Fruit fly (Drosophila melanogaster) whole organism, embryonic: ENCODE results near the gene CG10801.

Experiments
- Awh ChIP-seq: fragments of 200-800 bp; sonication (Bioruptor generic); IDR thresholded peaks from 2 replicates; pipeline ENCODE4, ENCODE4 v1.3.6; 2022; ENCODE audit warnings: missing biosample characterization, missing genetic modification characterization
- BEAF-32 ChIP-seq: fragments of 200-800 bp; sonication (Bioruptor generic); optimal IDR thresholded peaks from 3 replicates; lab custom pipeline; 2017; ENCODE audit warnings: missing biosample characterization, missing genetic modification characterization, mild to moderate bottlenecking, moderate library complexity, missing genetic modification reagents
- CG10543 ChIP-seq: fragments of 200-800 bp; sonication (Bioruptor generic); optimal IDR thresholded peaks from 3 replicates; lab custom pipeline; 2017; ENCODE audit warnings: missing biosample characterization, mild to moderate bottlenecking, missing genetic modification characterization, moderate library complexity
- CG11695 ChIP-seq: fragments of 200-800 bp; sonication (Bioruptor generic); IDR thresholded peaks from 3 replicates; pipeline ENCODE4 v1.3.6; 2022; ENCODE audit warnings: missing biosample characterization, missing genetic modification characterization
- CG12769 ChIP-seq: fragments of 200-800 bp; sonication (Bioruptor generic); optimal IDR thresholded peaks from 2 replicates; lab custom pipeline; 2019; ENCODE audit warnings: missing biosample characterization, mild to moderate bottlenecking, missing genetic modification characterization, moderate library complexity
- CG13296 ChIP-seq: fragments of 200-800 bp; sonication (Bioruptor generic); optimal IDR thresholded peaks from 3 replicates; lab custom pipeline; 2018; ENCODE audit warnings: missing biosample characterization, mild to moderate bottlenecking, missing genetic modification characterization
- CG13775 ChIP-seq: fragments of 200-800 bp; sonication (Bioruptor generic); optimal IDR thresholded peaks from 3 replicates; lab custom pipeline; 2017; ENCODE audit warnings: missing biosample characterization, mild to moderate bottlenecking, missing genetic modification characterization
- CG15073 ChIP-seq: fragments of 200-800 bp; sonication (Bioruptor generic); optimal IDR thresholded peaks from 2 replicates; lab custom pipeline; 2016; ENCODE audit warnings: missing biosample characterization, missing genetic modification characterization
- CG1647 ChIP-seq: fragments of 200-800 bp; sonication (Bioruptor generic); optimal IDR thresholded peaks from 3 replicates; lab custom pipeline; 2016; ENCODE audit warnings: missing biosample characterization, missing genetic modification characterization
- CG16779 ChIP-seq: fragments of 200-800 bp; sonication (Bioruptor generic); IDR thresholded peaks from 2 replicates; pipeline ENCODE4 v1.3.6; 2022; ENCODE audit warnings: missing biosample characterization, missing genetic modification characterization
- CG17612 ChIP-seq: fragments of 200-800 bp; sonication (Bioruptor generic); IDR thresholded peaks from 2 replicates; pipeline ENCODE4 v1.3.6; 2022; ENCODE audit warnings: missing biosample characterization, missing genetic modification characterization
- CG1792 ChIP-seq: fragments of 200-800 bp; sonication (Bioruptor generic); optimal IDR thresholded peaks from 2 replicates; lab custom pipeline; 2016; ENCODE audit warnings: missing biosample characterization, missing genetic modification characterization
- CG1832 ChIP-seq: fragments of 200-800 bp; sonication (Bioruptor generic); optimal IDR thresholded peaks from 2 replicates; lab custom pipeline; 2017; ENCODE audit warnings: missing biosample characterization, mild to moderate bottlenecking, missing genetic modification characterization, inconsistent platforms
- CG2678 ChIP-seq: fragments of 200-800 bp; sonication (Bioruptor generic); optimal IDR thresholded peaks from 3 replicates; lab custom pipeline; 2019; ENCODE audit warnings: missing biosample characterization, mild to moderate bottlenecking, missing genetic modification characterization, moderate library complexity
- CG4424 ChIP-seq: fragments of 200-800 bp; sonication (Bioruptor generic); optimal IDR thresholded peaks from 3 replicates; lab custom pipeline; 2016; ENCODE audit warnings: missing biosample characterization, missing genetic modification characterization
- CG6175 ChIP-seq: fragments of 200-800 bp; sonication (Bioruptor generic); IDR thresholded peaks from 3 replicates; pipeline ENCODE4 v1.3.6; 2022; ENCODE audit warnings: missing biosample characterization, missing genetic modification characterization
- CG6689 ChIP-seq: fragments of 200-800 bp; sonication (Bioruptor generic); IDR thresholded peaks from 2 replicates; pipeline ENCODE4 v1.3.6; 2022; ENCODE audit warnings: missing biosample characterization, missing genetic modification characterization
- D19B ChIP-seq: fragments of 200-800 bp; sonication (Bioruptor generic); optimal IDR thresholded peaks from 2 replicates; lab custom pipeline; 2017; ENCODE audit warnings: missing biosample characterization, mild to moderate bottlenecking, missing genetic modification characterization
- Dek ChIP-seq: fragments of 200-800 bp; sonication (Bioruptor generic); optimal IDR thresholded peaks from 3 replicates; lab custom pipeline; 2019; ENCODE audit warnings: missing biosample characterization, mild to moderate bottlenecking, missing genetic modification characterization, moderate library complexity
- Dip3 ChIP-seq: fragments of 200-800 bp; sonication (Bioruptor generic); optimal IDR thresholded peaks from 3 replicates; lab custom pipeline; 2016; ENCODE audit warnings: missing biosample characterization, missing genetic modification characterization
- Dll ChIP-seq: fragments of 200-800 bp; sonication (Bioruptor generic); IDR thresholded peaks from 4 replicates; pipeline ENCODE4 v1.3.6; 2022; ENCODE audit warnings: missing biosample characterization, missing genetic modification characterization; ENCODE audit not compliant: partially characterized antibody
- Dp ChIP-seq: fragments of 200-800 bp; sonication (Bioruptor generic); optimal IDR thresholded peaks from 2 replicates; lab custom pipeline; 2018; ENCODE audit warnings: missing biosample characterization, mild to moderate bottlenecking, missing genetic modification characterization, moderate library complexity
- Drgx ChIP-seq: fragments of 200-800 bp; sonication (Bioruptor generic); IDR thresholded peaks from 2 replicates; pipeline ENCODE4 v1.3.6; 2022; ENCODE audit warnings: missing biosample characterization, missing genetic modification characterization
- Hr51 ChIP-seq, 2 experiments: fragments of 200-800 bp; sonication (Bioruptor generic); optimal IDR thresholded peaks; 2 replicates in 1 of 2; 3 replicates in 1 of 2; lab custom pipeline; 2016 to 2018; ENCODE audit warnings: missing biosample characterization in 2 of 2, missing genetic modification characterization in 2 of 2, mild to moderate bottlenecking in 1 of 2, moderate library complexity in 1 of 2
- Hsf ChIP-seq: fragments of 200-800 bp; sonication (Bioruptor generic); optimal IDR thresholded peaks from 3 replicates; lab custom pipeline; 2016; ENCODE audit warnings: missing biosample characterization, missing genetic modification characterization
- MESR4 ChIP-seq: fragments of 200-800 bp; sonication (Bioruptor generic); optimal IDR thresholded peaks from 2 replicates; lab custom pipeline; 2018; ENCODE audit warnings: missing biosample characterization, mild to moderate bottlenecking, missing genetic modification characterization, moderate library complexity
- Myb ChIP-seq: fragments of 200-800 bp; sonication (Bioruptor generic); optimal IDR thresholded peaks from 2 replicates; lab custom pipeline; 2016; ENCODE audit warnings: missing biosample characterization, missing genetic modification characterization
- NfI ChIP-seq: fragments of 200-800 bp; sonication (Bioruptor generic); optimal IDR thresholded peaks from 3 replicates; lab custom pipeline; 2018; ENCODE audit warnings: missing biosample characterization, mild to moderate bottlenecking, missing genetic modification characterization, moderate library complexity
- Oli ChIP-seq: fragments of 200-800 bp; sonication (Bioruptor generic); optimal IDR thresholded peaks from 2 replicates; lab custom pipeline; 2018; ENCODE audit warnings: missing biosample characterization, mild to moderate bottlenecking, missing genetic modification characterization, moderate library complexity
- Ptx1 ChIP-seq: fragments of 200-800 bp; sonication (Bioruptor generic); IDR thresholded peaks from 2 replicates; pipeline ENCODE4 v1.3.6; 2022; ENCODE audit warnings: missing biosample characterization, missing genetic modification characterization
- Six4 ChIP-seq: fragments of 200-800 bp; sonication (Bioruptor generic); optimal IDR thresholded peaks from 2 replicates; lab custom pipeline; 2016; ENCODE audit warnings: missing biosample characterization, missing genetic modification characterization
- Sry-δ ChIP-seq: fragments of 200-800 bp; sonication (Bioruptor generic); optimal IDR thresholded peaks from 2 replicates; lab custom pipeline; 2016; ENCODE audit warnings: missing biosample characterization, missing genetic modification characterization
- Usf ChIP-seq: fragments of 200-800 bp; sonication (Bioruptor generic); optimal IDR thresholded peaks from 2 replicates; lab custom pipeline; 2017; ENCODE audit warnings: missing genotype, missing biosample characterization, missing genetic modification characterization
- Vsx1 ChIP-seq: fragments of 200-800 bp; sonication (Bioruptor generic); optimal IDR thresholded peaks from 2 replicates; lab custom pipeline; 2017; ENCODE audit warnings: missing biosample characterization, mild to moderate bottlenecking, missing genetic modification characterization, missing genetic modification reagents
- ash1 ChIP-seq: fragments of 200-800 bp; sonication (Bioruptor generic); optimal IDR thresholded peaks from 2 replicates; lab custom pipeline; 2018; ENCODE audit warnings: missing biosample characterization, mild to moderate bottlenecking, missing genetic modification characterization
- cato ChIP-seq: fragments of 200-800 bp; sonication (Bioruptor generic); optimal IDR thresholded peaks from 2 replicates; lab custom pipeline; 2016; ENCODE audit warnings: missing biosample characterization, missing genetic modification characterization, borderline replicate concordance
- crol ChIP-seq: fragments of 200-800 bp; sonication (Bioruptor generic); IDR thresholded peaks from 2 replicates; pipeline ENCODE4 v1.3.6; 2022; ENCODE audit warnings: missing biosample characterization, missing genetic modification characterization
- dan ChIP-seq: fragments of 200-800 bp; sonication (Bioruptor generic); IDR thresholded peaks from 2 replicates; pipeline ENCODE4 v1.3.6; 2022; ENCODE audit warnings: missing biosample characterization, missing genetic modification characterization
- dysf ChIP-seq: fragments of 200-800 bp; sonication (Bioruptor generic); IDR thresholded peaks from 3 replicates; pipeline ENCODE4 v1.3.6; 2022; ENCODE audit warnings: missing biosample characterization, missing genetic modification characterization
- esg ChIP-seq: fragments of 200-800 bp; sonication (Bioruptor generic); conservative IDR thresholded peaks from 2 replicates; pipeline ENCODE4 v1.3.6; 2022; ENCODE audit warnings: missing biosample characterization, missing genetic modification characterization
- kay ChIP-seq: fragments of 200-800 bp; sonication (Bioruptor generic); optimal IDR thresholded peaks from 2 replicates; lab custom pipeline; 2016; ENCODE audit warnings: missing biosample characterization, missing genetic modification characterization
- lov ChIP-seq, 2 experiments: fragments of 200-800 bp in 1 of 2; fragments of >200 bp in 1 of 2; sonication (Bioruptor generic) in 1 of 2; IDR thresholded peaks in 1 of 2; optimal IDR thresholded peaks in 1 of 2; 2 replicates in 1 of 2; 3 replicates in 1 of 2; pipeline versions ENCODE4 v1.3.6 to Lab custom; 2017 to 2022; ENCODE audit warnings: missing biosample characterization in 1 of 2, missing genetic modification characterization in 1 of 2
- onecut ChIP-seq: fragments of 200-800 bp; sonication (Bioruptor generic); IDR thresholded peaks from 2 replicates; pipeline ENCODE4 v1.3.6; 2022; ENCODE audit warnings: missing biosample characterization, missing genetic modification characterization
- pho ChIP-seq: fragments of 200-800 bp; sonication (Bioruptor generic); optimal IDR thresholded peaks from 2 replicates; lab custom pipeline; 2016; ENCODE audit warnings: missing biosample characterization, missing genetic modification characterization
- pros ChIP-seq: fragments of 200-800 bp; sonication (Bioruptor generic); optimal IDR thresholded peaks from 3 replicates; lab custom pipeline; 2019; ENCODE audit warnings: missing biosample characterization, mild to moderate bottlenecking, missing genetic modification characterization, moderate library complexity
- ranshi ChIP-seq: fragments of 200-800 bp; sonication (Bioruptor generic); IDR thresholded peaks from 2 replicates; pipeline ENCODE4 v1.3.6; 2022; ENCODE audit warnings: missing biosample characterization, missing genetic modification characterization
- shn ChIP-seq: fragments of 200-800 bp; sonication (Bioruptor generic); optimal IDR thresholded peaks from 3 replicates; lab custom pipeline; 2016; ENCODE audit warnings: missing biosample characterization, missing genetic modification characterization
- slbo ChIP-seq: fragments of 200-800 bp; sonication (Bioruptor generic); IDR thresholded peaks from 2 replicates; pipeline ENCODE4 v1.3.6; 2022; ENCODE audit warnings: missing biosample characterization, missing genetic modification characterization
- tio ChIP-seq: fragments of 200-800 bp; sonication (Bioruptor generic); optimal IDR thresholded peaks from 2 replicates; lab custom pipeline; 2017; ENCODE audit warnings: missing biosample characterization, missing genetic modification characterization, inconsistent platforms
- vnd ChIP-seq: fragments of 200-800 bp; sonication (Bioruptor generic); IDR thresholded peaks from 3 replicates; pipeline ENCODE4 v1.3.6; 2022; ENCODE audit warnings: missing biosample characterization, missing genetic modification characterization; ENCODE audit not compliant: partially characterized antibody

Gene CG10801

DNA sequence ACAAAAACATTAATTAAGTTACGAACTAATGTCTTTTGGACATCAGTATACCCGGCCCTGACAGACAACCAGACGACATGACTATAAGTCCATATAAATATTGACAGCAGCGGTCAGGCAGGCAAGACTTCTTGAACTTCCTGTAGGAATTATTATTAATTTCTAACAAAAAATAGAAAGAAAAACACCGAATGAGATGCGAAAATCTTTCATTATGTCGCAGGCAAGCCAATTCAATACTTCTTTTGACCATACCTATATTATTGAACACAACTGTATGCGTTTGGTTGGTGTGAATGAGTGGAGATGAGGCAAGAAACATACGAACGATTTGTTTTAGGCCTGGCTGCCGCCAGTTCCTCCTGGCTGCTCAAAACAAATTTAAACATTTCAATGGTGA lies 35.4 kb upstream of the CG10801 start (continued):
- TF ChIP-seq D19B (GFP tag; lab: Kevin White, UChicago) = peak; percentile 44
- peak; percentile 46 for TF ChIP-seq Six4 (GFP tag; lab: Kevin White, UChicago)
- peak; percentile 57 for TF ChIP-seq Drgx (GFP tag; lab: Robert Waterston, UW)
- peak; percentile 65 for TF ChIP-seq CG13775 (GFP tag; lab: Kevin White, UChicago)
- TF ChIP-seq Vsx1 = peak; percentile 66
- no peak for TF ChIP-seq pros (GFP tag; lab: Kevin White, UChicago)
- peak; percentile 28; the same call in 1 of the 2 replicates for TF ChIP-seq dan (GFP tag; lab: Robert Waterston, UW)
- peak; percentile 80 for TF ChIP-seq NfI
- no peak for TF ChIP-seq vnd
- no peak for TF ChIP-seq Dll (GFP tag; lab: Robert Waterston, UW)
- peak; percentile 76 for TF ChIP-seq CG4424 (GFP tag; lab: Kevin White, UChicago)
- peak; percentile 83 for TF ChIP-seq ranshi (GFP tag; lab: Robert Waterston, UW)
- TF ChIP-seq Dek = peak; percentile 73
- TF ChIP-seq Hr51 (GFP tag; optimal IDR thresholded peaks at IDR 0.05; lab: Kevin White, UChicago) = peak; percentile 50 to 90
- TF ChIP-seq CG1832 (GFP tag; lab: Kevin White, UChicago) = no peak
- TF ChIP-seq esg (GFP tag; lab: Robert Waterston, UW) = peak; percentile 77
- TF ChIP-seq ash1 (GFP tag; lab: Kevin White, UChicago) = no peak
- TF ChIP-seq cato (GFP tag; lab: Kevin White, UChicago) = peak; percentile 63
- peak; percentile 25 for TF ChIP-seq Sry-δ (GFP tag; lab: Kevin White, UChicago)
- TF ChIP-seq BEAF-32 (GFP tag; lab: Kevin White, UChicago) = no peak
- no peak for TF ChIP-seq crol (GFP tag; lab: Robert Waterston, UW)
- TF ChIP-seq CG12769 (tag; lab: Kevin White, UChicago) = peak; percentile 87
- TF ChIP-seq CG17612 (GFP tag; lab: Robert Waterston, UW) = no peak; the same call in 1 of the 2 replicates
- TF ChIP-seq CG16779 (GFP tag; lab: Robert Waterston, UW) = 0 out of 2 replicates have a peak, but pooled peaks have one; percentile 28
- no peak for TF ChIP-seq CG10543 (GFP tag; lab: Kevin White, UChicago)
- TF ChIP-seq CG15073 (GFP tag; lab: Kevin White, UChicago) = peak; percentile 21
- peak; percentile 41 for TF ChIP-seq kay (GFP tag; lab: Kevin White, UChicago)
- TF ChIP-seq slbo (GFP tag; lab: Robert Waterston, UW) = peak; percentile 84
- peak; percentile 46 for TF ChIP-seq pho (GFP tag; lab: Kevin White, UChicago)
- TF ChIP-seq onecut = peak; percentile 59
- TF ChIP-seq CG11695 (GFP tag; lab: Robert Waterston, UW) = peak; percentile 91
- TF ChIP-seq Dp = no peak
- peak; percentile 91 for TF ChIP-seq Oli (tag; lab: Kevin White, UChicago)
- TF ChIP-seq dysf = peak; percentile 90
- TF ChIP-seq CG6175 = 0 out of 3 replicates have a peak, but pooled peaks have one; percentile 46
- TF ChIP-seq CG13296 (GFP tag; lab: Kevin White, UChicago) = peak; percentile 52
- peak; percentile 84 for TF ChIP-seq CG2678 (tag; lab: Kevin White, UChicago)
- TF ChIP-seq Usf (GFP tag; lab: Kevin White, UChicago) = peak; percentile 65
- TF ChIP-seq MESR4 (GFP tag; lab: Kevin White, UChicago) = peak; percentile 15
- TF ChIP-seq tio = peak; percentile 63
- TF ChIP-seq Myb (GFP tag; lab: Kevin White, UChicago) = peak; percentile 44
- TF ChIP-seq CG6689 (GFP tag; lab: Robert Waterston, UW) = peak; percentile 85
- TF ChIP-seq Dip3 (GFP tag; lab: Kevin White, UChicago) = peak; percentile 74
- TF ChIP-seq lov (optimal IDR thresholded peaks at IDR 0.05; lab: Kevin White, UChicago) = no peak
- peak; percentile 86 for TF ChIP-seq lov (GFP tag; IDR thresholded peaks at IDR 0.05; lab: Robert Waterston, UW)
- no peak for TF ChIP-seq CG1792
- peak; percentile 89 for TF ChIP-seq Ptx1 (GFP tag; lab: Robert Waterston, UW)
- peak; percentile 81 for TF ChIP-seq Hsf (GFP tag; lab: Kevin White, UChicago)
- TF ChIP-seq CG1647 (GFP tag; lab: Kevin White, UChicago) = peak; percentile 55
- peak; percentile 49 for TF ChIP-seq shn (GFP tag; lab: Kevin White, UChicago)
- peak; percentile 79 for TF ChIP-seq Awh (GFP tag; lab: Robert Waterston, UW)
